Fruit fly (Drosophila melanogaster) whole organism, adult: ENCODE results near the gene Actn.

ENCODE experiments used
- CG12768 ChIP-seq: fragments of 200-800 bp; sonication (Bioruptor generic); optimal IDR thresholded peaks from 2 replicates; lab custom pipeline; 2017; ENCODE audit warnings: missing biosample characterization, missing genetic modification characterization, mild to moderate bottlenecking, moderate library complexity, missing genetic modification reagents
- CG14711 ChIP-seq: fragments of 200-800 bp; sonication (Bioruptor generic); optimal IDR thresholded peaks from 2 replicates; lab custom pipeline; 2018; ENCODE audit warnings: missing biosample characterization, mild to moderate bottlenecking, missing genetic modification characterization, moderate library complexity
- CG1620 ChIP-seq: fragments of 200-800 bp; sonication (Bioruptor generic); optimal IDR thresholded peaks from 2 replicates; lab custom pipeline; 2016; ENCODE audit warnings: missing biosample characterization, missing genetic modification characterization
- CG5204 ChIP-seq: fragments of 200-800 bp; sonication (Bioruptor generic); optimal IDR thresholded peaks from 2 replicates; lab custom pipeline; 2016; ENCODE audit warnings: missing biosample characterization, missing genetic modification characterization
- CG7045 ChIP-seq: fragments of 200-800 bp; sonication (Bioruptor generic); optimal IDR thresholded peaks from 2 replicates; lab custom pipeline; 2017; ENCODE audit warnings: missing biosample characterization, mild to moderate bottlenecking, missing genetic modification characterization
- Crg-1 ChIP-seq: fragments of 200-800 bp; sonication (Bioruptor generic); optimal IDR thresholded peaks from 2 replicates; lab custom pipeline; 2016; ENCODE audit warnings: missing biosample characterization, missing genetic modification characterization
- Hr96 ChIP-seq: fragments of 200-800 bp; sonication (Bioruptor generic); optimal IDR thresholded peaks from 2 replicates; lab custom pipeline; 2016; ENCODE audit warnings: missing biosample characterization, missing genetic modification characterization
- Mnt ChIP-seq: fragments of 200-800 bp; sonication (Bioruptor generic); optimal IDR thresholded peaks from 2 replicates; lab custom pipeline; 2016; ENCODE audit warnings: missing biosample characterization, mild to moderate bottlenecking, missing genetic modification characterization
- kay ChIP-seq: fragments of 200-800 bp; sonication (Bioruptor generic); peaks from one replicate; lab custom pipeline; 2016; ENCODE audit warnings: missing biosample characterization, missing genetic modification characterization, borderline replicate concordance
- toe ChIP-seq: fragments of 200-800 bp; sonication (Bioruptor generic); optimal IDR thresholded peaks from 2 replicates; lab custom pipeline; 2016; ENCODE audit warnings: missing biosample characterization, missing genetic modification characterization

DNA sequence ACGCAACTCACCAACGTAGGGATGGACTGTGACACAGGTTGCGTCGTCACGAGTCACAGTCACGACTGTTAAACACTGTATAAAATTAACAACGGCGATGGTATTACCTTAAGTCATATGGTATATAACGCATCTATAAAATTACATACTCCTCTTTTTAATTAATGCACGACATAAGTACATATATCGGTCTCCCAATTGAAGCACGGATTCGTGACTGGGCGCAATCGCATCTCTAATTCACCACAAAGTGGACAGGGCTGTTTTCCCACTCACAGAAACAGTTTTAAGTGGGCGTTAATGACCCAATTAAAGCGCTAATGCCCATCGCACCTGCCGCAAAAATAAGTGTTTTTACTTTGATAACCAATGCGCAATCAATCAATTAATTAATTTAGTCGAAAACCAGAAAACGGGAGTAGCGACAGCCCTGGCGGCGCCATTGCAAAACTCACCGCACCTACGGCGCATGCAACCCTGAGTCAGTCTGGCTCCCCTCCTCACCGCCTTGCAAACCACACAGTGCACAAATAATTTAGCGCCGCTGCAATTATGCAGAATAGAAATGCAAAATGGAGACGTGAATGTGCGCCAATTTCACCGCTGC, 696 bp downstream of the Actn start, which contains the start of gene CG4313:
- TF ChIP-seq CG7045 (no peak), CG1620 (GFP tag; lab: Kevin White, UChicago) (peak; percentile 77), CG5204 (peak; percentile 74), kay (GFP tag; lab: Kevin White, UChicago) (no peak), CG14711 (tag; lab: Kevin White, UChicago) (peak; percentile 95), Hr96 (peak; percentile 89), Mnt (peak; percentile 48), Crg-1 (GFP tag; lab: Kevin White, UChicago) (peak; percentile 61), CG12768 (GFP tag; lab: Kevin White, UChicago) (peak; percentile 42), toe (GFP tag; lab: Kevin White, UChicago) (peak; percentile 69)
